Worm (Caenorhabditis elegans) whole organism, L2 larva: ENCODE results near the gene C48B4.10.

Experiments used
- ZK546.5 ChIP-seq: sonication (generic microtip); optimal IDR thresholded peaks from 2 replicates; lab custom pipeline; 2017; ENCODE audit warnings: missing biosample characterization, missing genetic modification characterization
- ama-1 ChIP-seq: fragments of 150-350 bp; optimal IDR thresholded peaks from 2 replicates; lab custom pipeline; 2018; ENCODE audit warnings: inconsistent platforms
- dmd-4 ChIP-seq: sonication (generic microtip); optimal IDR thresholded peaks from 2 replicates; lab custom pipeline; 2017; ENCODE audit warnings: missing biosample characterization, missing genetic modification characterization
- lin-13 ChIP-seq: fragments of 150-350 bp; optimal IDR thresholded peaks from 2 replicates; lab custom pipeline; 2014; ENCODE audit warnings: missing biosample characterization, missing genetic modification reagents, missing genetic modification characterization
- lsy-2 ChIP-seq, 2 experiments: fragments of 150-350 bp in 1 of 2; sonication (generic microtip) in 1 of 2; optimal IDR thresholded peaks; 2 replicates each; lab custom pipeline; 2014 to 2017; ENCODE audit warnings: missing biosample characterization in 2 of 2, missing genetic modification characterization in 2 of 2
- nhr-12 ChIP-seq: fragments of 150-350 bp; optimal IDR thresholded peaks from 2 replicates; lab custom pipeline; 2014; ENCODE audit warnings: missing biosample characterization, missing genetic modification characterization
- nhr-237 ChIP-seq: fragments of 150-350 bp; optimal IDR thresholded peaks from 2 replicates; lab custom pipeline; 2014; ENCODE audit warnings: missing biosample characterization, missing genetic modification characterization
- nhr-6 ChIP-seq: fragments of 150-350 bp; optimal IDR thresholded peaks from 2 replicates; lab custom pipeline; 2014; ENCODE audit warnings: missing biosample characterization, missing genetic modification characterization
- skn-1 ChIP-seq: sonication (generic microtip); optimal IDR thresholded peaks from 2 replicates; lab custom pipeline; 2017; ENCODE audit warnings: missing biosample characterization, missing genetic modification characterization
- unc-62 ChIP-seq: fragments of 150-350 bp; optimal IDR thresholded peaks from 2 replicates; lab custom pipeline; 2014; ENCODE audit warnings: missing biosample characterization, missing genetic modification reagents, missing genetic modification characterization
- ztf-11 ChIP-seq: sonication (generic microtip); optimal IDR thresholded peaks from 2 replicates; lab custom pipeline; 2017; ENCODE audit warnings: missing biosample characterization, missing genetic modification characterization

DNA sequence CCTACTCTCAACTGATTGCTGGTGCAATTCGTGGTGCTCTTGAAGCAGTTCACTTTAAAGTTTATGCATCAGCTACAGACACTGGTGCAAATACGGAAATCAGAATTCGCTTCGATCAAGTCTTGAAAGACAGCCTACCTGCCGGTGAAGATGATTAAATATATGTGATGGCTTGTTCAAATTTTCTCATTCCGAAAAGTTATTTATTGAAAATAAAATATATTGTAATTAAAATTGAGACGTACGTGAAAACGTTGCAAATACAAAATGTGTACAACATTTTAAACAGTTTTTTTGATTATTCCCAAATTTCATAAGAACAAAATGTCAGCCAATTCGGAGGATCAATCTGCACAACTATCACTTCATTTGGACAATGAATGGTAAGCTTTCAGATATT lies 37.5 kb downstream of the C48B4.10 start, which contains the start of gene ZK1098.6:
- TF ChIP-seq ama-1 (lab: Kevin White, UChicago): no peak
- TF ChIP-seq ZK546.5 (tag; lab: Kevin White, UChicago): no peak
- no peak for TF ChIP-seq dmd-4 (tag; lab: Kevin White, UChicago)
- no peak for TF ChIP-seq lsy-2 (tag; optimal IDR thresholded peaks at IDR 0.05; lab: Kevin White, UChicago)
- no peak for TF ChIP-seq nhr-6
- TF ChIP-seq ztf-11 (tag; lab: Kevin White, UChicago): no peak
- TF ChIP-seq lin-13 (GFP tag; lab: Kevin White, UChicago): no peak
- TF ChIP-seq nhr-237 (tag; lab: Kevin White, UChicago): no peak
- no peak for TF ChIP-seq nhr-12 (tag; lab: Kevin White, UChicago)
- TF ChIP-seq skn-1 (tag; lab: Kevin White, UChicago): no peak
- no peak for TF ChIP-seq unc-62 (GFP tag; lab: Kevin White, UChicago)
